Worm (Caenorhabditis elegans): ENCODE results near the gene F01D5.5.

Gene F01D5.5

DNA sequence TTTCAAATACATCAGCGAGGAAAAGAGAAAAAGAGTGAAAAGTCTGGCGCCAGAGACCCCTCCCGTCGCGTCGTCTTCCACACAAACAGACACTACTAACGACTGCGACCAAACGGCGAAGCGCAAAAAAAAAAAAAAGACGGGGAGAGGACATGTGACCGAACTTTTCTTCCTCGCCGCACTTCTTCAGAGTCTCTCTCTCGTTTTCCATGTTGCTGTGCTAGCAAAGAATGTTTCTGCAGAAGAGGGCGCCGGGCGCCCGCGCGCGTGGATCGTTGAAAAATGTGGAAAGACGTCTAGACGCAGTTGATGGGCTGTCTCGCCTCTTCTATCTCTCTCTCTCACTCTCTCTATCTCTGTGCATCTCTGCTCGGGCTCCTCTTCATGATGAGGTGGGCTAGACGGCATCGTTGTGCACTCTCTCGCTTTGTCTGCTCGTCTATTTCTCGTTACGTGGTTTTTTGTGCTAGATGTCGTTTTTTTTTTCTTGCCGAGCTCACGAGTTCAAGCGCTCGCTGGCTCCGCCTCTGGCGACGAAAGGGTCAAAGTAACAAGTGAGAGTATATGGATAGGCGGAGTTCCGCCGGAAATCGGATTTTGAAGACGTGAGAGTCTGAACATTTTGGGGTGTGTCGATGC, 38.2 kb upstream of the F01D5.5 start (continued):
- TF ChIP-seq fkh-4 (tag; optimal IDR thresholded peaks at IDR 0.05; ENCODE audit: borderline replicate concordance) (no peak), elt-2 (tag; optimal IDR thresholded peaks at IDR 0.05) (peak; percentile 36), aly-2 (tag; optimal IDR thresholded peaks at IDR 0.05) (peak; percentile 35), C04F5.9 (tag; optimal IDR thresholded peaks at IDR 0.05) (peak; percentile 53)

DNA sequence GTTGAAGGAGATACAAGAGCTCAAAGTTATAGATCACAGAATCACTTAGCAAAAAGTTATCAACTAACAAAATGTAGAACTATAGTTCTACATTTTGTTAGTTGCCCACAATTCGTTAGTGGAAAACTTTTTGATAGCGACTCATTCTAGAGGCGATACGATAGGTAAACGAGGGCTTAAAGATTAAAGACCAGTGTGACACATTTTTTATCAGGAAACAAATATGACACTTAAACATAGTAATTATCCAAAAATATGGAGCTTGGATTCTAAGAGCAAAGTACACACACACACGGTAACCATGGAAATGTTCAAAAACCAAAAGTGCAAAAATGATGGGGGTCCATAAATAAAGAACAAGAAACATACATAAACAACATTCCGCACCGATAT, 37.7 kb upstream of the F01D5.5 start:
- no peak for TF ChIP-seq efl-1 (optimal IDR thresholded peaks at IDR 0.05)
- peak in 1 of 2 experiments; percentile 40 for TF ChIP-seq efl-1 (GFP tag; optimal IDR thresholded peaks at IDR 0.05 in 1 of 2)
- no peak for TF ChIP-seq pag-3 (tag; optimal IDR thresholded peaks at IDR 0.05; ENCODE audit: borderline replicate concordance, insufficient read depth)

DNA sequence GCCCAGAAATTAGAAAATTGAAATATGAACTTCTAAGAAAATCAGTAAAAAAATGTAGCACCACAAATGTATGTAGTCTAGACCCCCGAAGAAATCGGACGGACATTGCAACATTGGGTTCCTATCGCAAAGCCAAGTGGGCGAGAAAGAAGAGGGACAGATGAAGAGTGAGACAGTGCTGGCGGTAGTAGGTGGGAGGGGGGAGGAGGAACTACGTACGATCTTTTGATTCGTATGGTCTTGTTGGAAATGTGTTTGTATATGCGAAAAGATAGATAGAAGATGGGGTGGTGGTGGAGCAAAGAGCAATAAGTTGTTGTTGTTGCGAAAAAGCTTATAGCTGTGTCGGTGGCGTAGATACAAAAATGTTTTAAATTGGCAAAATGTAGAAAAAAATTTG, 36.2 kb upstream of the F01D5.5 start:
- TF ChIP-seq snpc-4 (tag; optimal IDR thresholded peaks at IDR 0.05) (no peak), lin-14 (GFP tag; optimal IDR thresholded peaks at IDR 0.05) (peak; percentile 13), elt-3 (tag; optimal IDR thresholded peaks at IDR 0.05) (peak in 1 of 6 experiments; percentile 11), nhr-77 (tag; optimal IDR thresholded peaks at IDR 0.05) (peak; percentile 53), nhr-20 (tag; optimal IDR thresholded peaks at IDR 0.05) (peak; percentile 3), snu-23 (GFP tag; optimal IDR thresholded peaks at IDR 0.05) (peak; percentile 8), sup-37 (GFP tag; optimal IDR thresholded peaks at IDR 0.05) (no peak), fkh-8 (tag; optimal IDR thresholded peaks at IDR 0.05) (peak; percentile 8), lin-35 (GFP tag; optimal IDR thresholded peaks at IDR 0.05) (peak in 1 of 2 experiments; percentile 8), aha-1 (tag; optimal IDR thresholded peaks at IDR 0.05) (no peak)

DNA sequence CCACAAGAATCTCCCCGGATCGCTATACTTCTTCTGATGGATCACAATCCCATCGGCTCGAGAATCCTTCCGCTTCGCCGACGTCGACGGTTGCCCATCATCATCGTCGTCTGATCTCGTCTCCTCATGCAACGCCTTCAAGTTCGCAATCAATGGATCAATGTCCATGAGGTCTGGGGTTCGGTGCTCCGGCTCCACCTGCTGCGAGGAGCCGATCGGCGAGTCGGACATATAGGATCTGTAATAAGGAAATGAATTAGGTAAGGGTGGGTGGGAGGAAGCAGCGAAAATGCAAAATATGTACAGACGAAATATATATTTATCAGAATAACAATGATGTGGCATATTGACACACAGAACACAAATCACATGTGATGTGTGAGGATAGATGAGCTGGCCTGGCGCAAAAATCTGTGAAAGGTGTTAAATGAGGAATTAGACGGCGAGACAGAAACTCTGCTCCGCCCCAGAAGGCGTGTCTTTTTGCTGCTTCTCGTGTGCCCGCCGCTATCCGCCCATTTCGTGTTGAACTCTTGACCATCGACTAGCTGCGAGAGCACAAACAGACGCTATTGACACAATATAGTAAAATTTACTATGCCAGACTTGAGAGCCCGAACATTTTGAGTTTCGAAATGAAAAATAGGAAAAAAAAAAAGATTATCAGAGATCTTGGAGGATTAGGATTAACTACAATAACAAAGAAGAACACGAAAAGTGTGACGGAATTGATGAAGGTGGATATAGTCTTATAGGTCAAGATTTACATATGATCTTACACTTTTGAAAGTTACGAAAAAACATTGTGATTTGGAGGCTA, 35.6 kb upstream of the F01D5.5 start:
- TF ChIP-seq ceh-82 (tag; optimal IDR thresholded peaks at IDR 0.05) (peak in 2 of 3 experiments; percentile 1 to 22), C34B4.2 (tag; optimal IDR thresholded peaks at IDR 0.05) (no peak), ceh-63 (GFP tag; optimal IDR thresholded peaks at IDR 0.05) (peak; percentile 35), nhr-19 (GFP tag; conservative IDR thresholded peaks at IDR 0.05) (0 out of 2 replicates have a peak, but pooled peaks have one; percentile 14), fkh-8 (tag; optimal IDR thresholded peaks at IDR 0.05) (peak; percentile 55), nhr-11 (tag; optimal IDR thresholded peaks at IDR 0.05) (no peak), fkh-10 (GFP tag; optimal IDR thresholded peaks at IDR 0.05) (no peak), jun-1 (tag; optimal IDR thresholded peaks at IDR 0.05) (no peak), Y116A8C.19 (tag; optimal IDR thresholded peaks at IDR 0.05; ENCODE audit: borderline replicate concordance) (no peak), nhr-71 (tag; optimal IDR thresholded peaks at IDR 0.05) (peak; percentile 55), pax-3 (tag; optimal IDR thresholded peaks at IDR 0.05) (no peak), fkh-4 (tag; optimal IDR thresholded peaks at IDR 0.05; ENCODE audit: borderline replicate concordance) (no peak), fos-1 (tag; optimal IDR thresholded peaks at IDR 0.05) (no peak), F16B12.6 (tag; optimal IDR thresholded peaks at IDR 0.05) (no peak), lin-14 (GFP tag; optimal IDR thresholded peaks at IDR 0.05) (peak; percentile 60), pag-3 (tag; optimal IDR thresholded peaks at IDR 0.05; ENCODE audit: borderline replicate concordance, insufficient read depth) (no peak), nhr-20 (tag; optimal IDR thresholded peaks at IDR 0.05) (peak; percentile 31), nhr-28 (tag; optimal IDR thresholded peaks at IDR 0.05) (no peak), snu-23 (GFP tag; optimal IDR thresholded peaks at IDR 0.05) (no peak), hlh-4 (tag; optimal IDR thresholded peaks at IDR 0.05) (no peak), ama-1 (optimal IDR thresholded peaks at IDR 0.05) (no peak), lin-15B (tag; optimal IDR thresholded peaks at IDR 0.05) (no peak), isw-1 (GFP tag; IDR thresholded peaks at IDR 0.05) (no peak), nhr-47 (tag; optimal IDR thresholded peaks at IDR 0.05) (peak; percentile 27), unc-30 (tag; optimal IDR thresholded peaks at IDR 0.05) (no peak), lin-35 (GFP tag; optimal IDR thresholded peaks at IDR 0.05) (peak in 1 of 2 experiments; percentile 22), sox-4 (tag; optimal IDR thresholded peaks at IDR 0.05) (no peak), mdl-1 (tag; optimal IDR thresholded peaks at IDR 0.05) (peak in 1 of 2 experiments; percentile 33), efl-1 (optimal IDR thresholded peaks at IDR 0.05) (peak in 1 of 2 experiments; percentile 6), efl-1 (GFP tag; optimal IDR thresholded peaks at IDR 0.05 in 1 of 2) (peak in 1 of 2 experiments; percentile 65), ztf-11 (tag; optimal IDR thresholded peaks at IDR 0.05) (no peak), dsc-1 (tag; optimal IDR thresholded peaks at IDR 0.05) (no peak), ets-5 (GFP tag; IDR thresholded peaks at IDR 0.05) (no peak), nhr-12 (tag; optimal IDR thresholded peaks at IDR 0.05) (no peak), ceh-88 (GFP tag; IDR thresholded peaks at IDR 0.05) (no peak), nhr-77 (tag; optimal IDR thresholded peaks at IDR 0.05) (peak; percentile 30)

All from whole organism, L1 larva.